Worm (Caenorhabditis elegans): ENCODE results near the gene C32A9.1.

- TF ChIP-seq dao-5 (tag; optimal IDR thresholded peaks at IDR 0.05) (no peak), him-1 (tag; optimal IDR thresholded peaks at IDR 0.05) (no peak)
These were observed 32.7 kb downstream of the C32A9.1 start for ce11 chrX:10227217-10227616.
